Fruit fly (Drosophila melanogaster) whole organism, adult: ENCODE measurements around the gene Bug22.

ENCODE experiments used
- CG11617 ChIP-seq: fragments of 200-800 bp; sonication (Bioruptor generic); optimal IDR thresholded peaks from 2 replicates; lab custom pipeline; 2017; ENCODE audit warnings: mild to moderate bottlenecking, missing biosample characterization, missing genetic modification reagents, missing genetic modification characterization
- CG12768 ChIP-seq: fragments of 200-800 bp; sonication (Bioruptor generic); optimal IDR thresholded peaks from 2 replicates; lab custom pipeline; 2017; ENCODE audit warnings: missing biosample characterization, missing genetic modification characterization, mild to moderate bottlenecking, moderate library complexity, missing genetic modification reagents
- CG1620 ChIP-seq: fragments of 200-800 bp; sonication (Bioruptor generic); optimal IDR thresholded peaks from 2 replicates; lab custom pipeline; 2016; ENCODE audit warnings: missing biosample characterization, missing genetic modification characterization
- CG5204 ChIP-seq: fragments of 200-800 bp; sonication (Bioruptor generic); optimal IDR thresholded peaks from 2 replicates; lab custom pipeline; 2016; ENCODE audit warnings: missing biosample characterization, missing genetic modification characterization
- CG7045 ChIP-seq: fragments of 200-800 bp; sonication (Bioruptor generic); optimal IDR thresholded peaks from 2 replicates; lab custom pipeline; 2017; ENCODE audit warnings: missing biosample characterization, mild to moderate bottlenecking, missing genetic modification characterization
- CG7101 ChIP-seq: fragments of 200-800 bp; sonication (Bioruptor generic); optimal IDR thresholded peaks from 2 replicates; lab custom pipeline; 2018; ENCODE audit warnings: missing biosample characterization, mild to moderate bottlenecking, missing genetic modification characterization, moderate library complexity
- Hr96 ChIP-seq: fragments of 200-800 bp; sonication (Bioruptor generic); optimal IDR thresholded peaks from 2 replicates; lab custom pipeline; 2016; ENCODE audit warnings: missing biosample characterization, missing genetic modification characterization
- Mnt ChIP-seq: fragments of 200-800 bp; sonication (Bioruptor generic); optimal IDR thresholded peaks from 2 replicates; lab custom pipeline; 2016; ENCODE audit warnings: missing biosample characterization, mild to moderate bottlenecking, missing genetic modification characterization
- cnc ChIP-seq, 2 experiments: fragments of >200 bp; optimal IDR thresholded peaks; 2 replicates each; lab custom pipeline; 2017
- kay ChIP-seq: fragments of 200-800 bp; sonication (Bioruptor generic); peaks from one replicate; lab custom pipeline; 2016; ENCODE audit warnings: missing biosample characterization, missing genetic modification characterization, borderline replicate concordance
- ovo ChIP-seq: fragments of 200-800 bp; sonication (Bioruptor generic); optimal IDR thresholded peaks from 2 replicates; lab custom pipeline; 2016; ENCODE audit warnings: missing biosample characterization, missing genetic modification characterization
- pad ChIP-seq: fragments of 200-800 bp; sonication (Bioruptor generic); optimal IDR thresholded peaks from 3 replicates; lab custom pipeline; 2017; ENCODE audit warnings: missing biosample characterization, missing genetic modification characterization, mild to moderate bottlenecking, moderate library complexity, missing genetic modification reagents
- tj ChIP-seq: fragments of 200-800 bp; sonication (Bioruptor generic); optimal IDR thresholded peaks from 3 replicates; lab custom pipeline; 2017; ENCODE audit warnings: missing biosample characterization, mild to moderate bottlenecking, missing genetic modification characterization, moderate library complexity
- toe ChIP-seq: fragments of 200-800 bp; sonication (Bioruptor generic); optimal IDR thresholded peaks from 2 replicates; lab custom pipeline; 2016; ENCODE audit warnings: missing biosample characterization, missing genetic modification characterization

DNA sequence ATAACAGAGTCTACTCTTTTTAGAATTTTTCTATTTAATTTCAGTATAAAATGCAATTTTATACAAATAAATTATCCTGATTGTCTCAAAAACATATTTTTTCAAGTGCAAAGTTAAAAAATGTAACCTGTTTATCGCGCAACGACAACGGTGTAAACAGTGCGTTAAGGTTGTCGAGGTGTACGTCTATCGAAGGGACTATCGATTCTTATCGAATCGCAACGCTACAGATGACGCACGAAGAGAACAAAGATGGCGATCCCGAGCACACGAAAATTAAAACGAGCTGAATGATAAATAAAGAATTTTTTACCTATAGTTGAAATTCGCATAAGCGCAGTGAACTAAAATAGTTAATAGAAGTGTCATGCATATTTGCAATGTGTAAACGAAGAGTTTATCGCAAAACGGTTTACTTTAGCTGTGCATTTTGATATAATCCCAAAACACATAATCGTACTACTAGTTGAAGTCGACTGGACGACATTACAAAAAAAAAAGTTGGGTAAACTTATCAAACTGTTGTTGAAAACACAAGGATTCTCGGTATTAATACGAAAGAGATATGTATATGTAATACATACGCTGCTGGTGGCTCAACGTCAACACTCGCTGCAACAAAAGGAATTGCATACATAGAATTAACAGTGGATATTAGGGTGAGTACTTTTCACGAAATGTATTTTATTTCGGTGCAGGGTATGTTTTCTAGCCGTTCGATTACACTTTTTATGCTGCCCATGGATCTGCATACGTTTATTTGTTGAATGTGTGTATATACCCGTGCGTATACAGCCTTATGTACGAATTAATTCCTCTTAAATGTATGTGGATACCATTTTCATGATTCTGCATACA, 42.6 kb downstream of the Bug22 start, which contains the start of gene da:
- peak; percentile 99 for TF ChIP-seq kay (GFP tag; lab: Kevin White, UChicago)
- peak; percentile 30 for TF ChIP-seq tj (GFP tag; lab: Kevin White, UChicago)
- no peak for TF ChIP-seq ovo (GFP tag; lab: Kevin White, UChicago)
- no peak for TF ChIP-seq Hr96 (GFP tag; lab: Kevin White, UChicago)
- TF ChIP-seq CG11617 (GFP tag; lab: Kevin White, UChicago) = peak; percentile 74
- TF ChIP-seq CG7101 = peak; percentile 62
- peak; percentile 69 for TF ChIP-seq Mnt (GFP tag; lab: Kevin White, UChicago)
- peak; percentile 53 for TF ChIP-seq CG7045 (GFP tag; lab: Kevin White, UChicago)
- TF ChIP-seq CG5204 (GFP tag; lab: Kevin White, UChicago) = no peak
- TF ChIP-seq CG1620 (GFP tag; lab: Kevin White, UChicago) = peak; percentile 70
- peak; percentile 52 for TF ChIP-seq CG12768
- TF ChIP-seq pad = peak; percentile 28
- no peak for TF ChIP-seq toe (GFP tag; lab: Kevin White, UChicago)
- TF ChIP-seq cnc (optimal IDR thresholded peaks at IDR 0.05; lab: Kevin White, UChicago) = no peak
